Fruit fly (Drosophila melanogaster) whole organism: ENCODE measurements around the gene tsl.

Source experiments
- EcR ChIP-seq, 2 experiments: fragments of >200 bp; optimal IDR thresholded peaks; 2 replicates each; lab custom pipeline; 2017; ENCODE audit warnings: missing biosample characterization in 2 of 2, missing genetic modification characterization in 2 of 2, missing genetic modification reagents in 2 of 2
- psq ChIP-seq: fragments of >200 bp; optimal IDR thresholded peaks from 2 replicates; lab custom pipeline; 2017

DNA sequence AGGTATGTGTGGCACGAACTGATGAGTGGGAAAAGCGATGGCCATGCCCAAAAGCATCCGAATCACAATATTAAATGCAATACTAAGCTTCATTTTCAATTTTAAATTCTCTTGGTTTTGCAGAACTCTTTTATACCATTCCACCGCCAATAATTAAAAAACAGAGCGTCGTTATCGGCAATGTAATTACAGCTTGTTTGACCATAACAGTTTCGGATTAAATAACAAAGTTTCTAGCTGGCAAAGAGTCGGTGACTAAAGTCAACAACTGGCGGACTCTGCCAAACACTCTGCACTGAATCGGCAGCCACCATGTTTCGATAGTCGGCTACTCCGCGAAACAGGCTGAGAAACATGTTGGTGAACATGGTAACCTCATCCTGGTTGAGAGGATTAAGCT is 45.1 kb downstream of the tsl start, which contains the start of gene CG42870:
- TF ChIP-seq EcR (GFP tag; optimal IDR thresholded peaks at IDR 0.05; lab: Kevin White, UChicago) (no peak), psq (lab: Kevin White, UChicago) (no peak)
